Worm (Caenorhabditis elegans): Measurements from ENCODE around the gene Y49E10.30.

DNA sequence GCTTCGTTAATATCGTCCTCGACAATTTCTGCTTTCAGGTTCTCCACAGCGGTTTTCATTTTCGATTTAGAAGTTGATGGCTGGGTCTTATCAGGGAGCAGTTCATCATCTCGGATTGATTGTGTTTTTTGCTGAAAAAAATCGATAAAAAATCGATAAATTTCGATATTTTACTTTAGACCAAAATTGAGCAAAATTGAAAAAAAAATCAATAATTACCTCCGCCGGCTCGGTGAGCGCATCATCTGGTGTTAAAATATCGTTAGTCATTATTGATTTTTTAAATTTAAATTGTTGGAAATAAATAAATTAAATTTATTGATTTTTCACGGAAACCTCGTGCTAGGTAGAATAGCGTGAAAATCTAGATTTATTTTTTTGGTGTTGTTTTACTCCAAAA lies 8.4 kb downstream of the Y49E10.30 start, which contains the start of gene Y49E10.10:
- no peak for TF ChIP-seq zfh-2 (GFP tag; conservative IDR thresholded peaks at IDR 0.05)
- no peak for TF ChIP-seq pha-4 (tag; optimal IDR thresholded peaks at IDR 0.05)
- TF ChIP-seq dpl-1 (GFP tag; optimal IDR thresholded peaks at IDR 0.05) = no peak
